Worm (Caenorhabditis elegans) whole organism, mixed stage, embryonic: Measurements from ENCODE around the gene pqn-10.

Source experiments
- lsy-2 ChIP-seq: fragments of 150-350 bp; optimal IDR thresholded peaks from 2 replicates; lab custom pipeline; 2014; ENCODE audit warnings: missing biosample characterization, missing genetic modification characterization
- nhr-12 ChIP-seq: fragments of 150-350 bp; optimal IDR thresholded peaks from 2 replicates; lab custom pipeline; 2014; ENCODE audit warnings: missing biosample characterization, missing genetic modification characterization
- sem-2 ChIP-seq: fragments of 200-800 bp; sonication (Bioruptor generic); optimal IDR thresholded peaks from 2 replicates; lab custom pipeline; 2018; ENCODE audit warnings: mild to moderate bottlenecking, missing genetic modification characterization, missing compliant biosample characterization
- unc-62 ChIP-seq: fragments of 150-350 bp; optimal IDR thresholded peaks from 2 replicates; lab custom pipeline; 2014; ENCODE audit warnings: missing biosample characterization, missing genetic modification reagents, missing genetic modification characterization
- ztf-11 ChIP-seq: fragments of 150-350 bp; optimal IDR thresholded peaks from 2 replicates; lab custom pipeline; 2014; ENCODE audit warnings: missing biosample characterization, missing genetic modification characterization

DNA sequence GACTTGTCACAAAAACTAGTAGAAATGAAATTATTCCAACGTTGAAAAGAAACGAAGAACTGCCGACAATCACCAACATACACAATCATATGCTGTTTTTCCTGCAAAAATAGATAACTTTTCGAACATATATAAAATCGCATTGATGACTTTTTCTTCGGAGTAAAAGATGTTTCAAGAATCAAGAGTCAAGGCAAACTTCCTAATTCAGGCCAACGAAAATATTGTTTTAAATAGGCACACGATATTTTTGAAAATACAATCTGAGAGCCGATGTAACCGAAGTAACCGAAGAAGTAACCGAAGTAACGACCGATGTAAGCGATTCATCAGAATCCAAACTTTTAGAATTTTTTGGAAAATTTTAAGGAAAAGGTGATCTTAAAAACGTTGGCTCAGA is 8.1 kb upstream of the pqn-10 start, which contains the start of gene C09E7.10:
- no peak for TF ChIP-seq unc-62 (GFP tag; lab: Kevin White, UChicago)
- no peak for TF ChIP-seq nhr-12 (tag; lab: Kevin White, UChicago)
- no peak for TF ChIP-seq lsy-2 (tag; lab: Kevin White, UChicago)
- TF ChIP-seq sem-2 (GFP tag; lab: Kevin White, UChicago), result no peak
- TF ChIP-seq ztf-11, result no peak
